Fruit fly (Drosophila melanogaster) whole organism, embryonic: Measurements from ENCODE around the gene GIIIspla2.

ENCODE experiments used
- BtbVII ChIP-seq: fragments of 200-800 bp; sonication (Bioruptor generic); optimal IDR thresholded peaks from 3 replicates; lab custom pipeline; 2017; ENCODE audit warnings: missing biosample characterization, mild to moderate bottlenecking, missing genetic modification characterization
- CG10267 ChIP-seq: fragments of 200-800 bp; sonication (Bioruptor generic); optimal IDR thresholded peaks from 2 replicates; lab custom pipeline; 2018; ENCODE audit warnings: missing biosample characterization, mild to moderate bottlenecking, missing genetic modification characterization, moderate library complexity
- CG10543 ChIP-seq: fragments of 200-800 bp; sonication (Bioruptor generic); optimal IDR thresholded peaks from 3 replicates; lab custom pipeline; 2017; ENCODE audit warnings: missing biosample characterization, mild to moderate bottlenecking, missing genetic modification characterization, moderate library complexity
- CG11398 ChIP-seq: fragments of 200-800 bp; sonication (Bioruptor generic); optimal IDR thresholded peaks from 2 replicates; lab custom pipeline; 2016; ENCODE audit warnings: missing biosample characterization, missing genetic modification characterization
- CG13287 ChIP-seq: fragments of 200-800 bp; sonication (Bioruptor generic); IDR thresholded peaks from 2 replicates; pipeline ENCODE4 v1.3.6; 2022; ENCODE audit warnings: missing biosample characterization, missing genetic modification characterization; ENCODE audit not compliant: partially characterized antibody
- CG14860 ChIP-seq: fragments of 200-800 bp; sonication (Bioruptor generic); IDR thresholded peaks from 3 replicates; pipeline ENCODE4 v1.3.6; 2022; ENCODE audit warnings: missing biosample characterization, missing genetic modification characterization; ENCODE audit not compliant: partially characterized antibody
- CG14965 ChIP-seq: fragments of 200-800 bp; sonication (Bioruptor generic); optimal IDR thresholded peaks from 2 replicates; lab custom pipeline; 2016; ENCODE audit warnings: missing biosample characterization, missing genetic modification characterization, borderline replicate concordance
- CG16813 ChIP-seq: fragments of 200-800 bp; sonication (Bioruptor generic); IDR thresholded peaks from 3 replicates; pipeline ENCODE4 v1.3.6; 2022; ENCODE audit warnings: missing biosample characterization, missing genetic modification characterization; ENCODE audit not compliant: partially characterized antibody
- CG34376 ChIP-seq: fragments of 200-800 bp; sonication (Bioruptor generic); optimal IDR thresholded peaks from 2 replicates; lab custom pipeline; 2018; ENCODE audit warnings: missing biosample characterization, mild to moderate bottlenecking, missing genetic modification characterization
- CG3726 ChIP-seq: fragments of 200-800 bp; sonication (Bioruptor generic); IDR thresholded peaks from 3 replicates; pipeline ENCODE4, ENCODE4 v1.3.6; 2022; ENCODE audit warnings: missing biosample characterization, missing genetic modification characterization
- CG3838 ChIP-seq: fragments of 200-800 bp; sonication (Bioruptor generic); optimal IDR thresholded peaks from 3 replicates; lab custom pipeline; 2016; ENCODE audit warnings: missing biosample characterization, missing genetic modification characterization
- CG4404 ChIP-seq: fragments of 200-800 bp; sonication (Bioruptor generic); IDR thresholded peaks from 2 replicates; pipeline ENCODE4 v1.3.6; 2022; ENCODE audit warnings: missing biosample characterization, missing genetic modification characterization
- CG6791 ChIP-seq: fragments of 200-800 bp; sonication (Bioruptor generic); IDR thresholded peaks from 3 replicates; pipeline ENCODE4 v1.3.6; 2022; ENCODE audit warnings: missing biosample characterization, missing genetic modification characterization; ENCODE audit not compliant: partially characterized antibody
- CG7745 ChIP-seq: fragments of 200-800 bp; sonication (Bioruptor generic); optimal IDR thresholded peaks from 2 replicates; lab custom pipeline; 2018; ENCODE audit warnings: missing biosample characterization, mild to moderate bottlenecking, missing genetic modification characterization, moderate library complexity
- Dfd ChIP-seq, 2 experiments: fragments of >200 bp; optimal IDR thresholded peaks; 2 replicates each; lab custom pipeline; 2017; ENCODE audit warnings: missing biosample characterization in 2 of 2, missing genetic modification characterization in 2 of 2
- Doc3 ChIP-seq: fragments of 200-800 bp; sonication (Bioruptor generic); IDR thresholded peaks from 3 replicates; pipeline ENCODE4 v1.3.6; 2022; ENCODE audit warnings: missing biosample characterization, missing genetic modification characterization; ENCODE audit not compliant: partially characterized antibody
- Max ChIP-seq: fragments of 200-800 bp; sonication (Bioruptor generic); optimal IDR thresholded peaks from 2 replicates; lab custom pipeline; 2016; ENCODE audit warnings: missing biosample characterization, mild to moderate bottlenecking, missing genetic modification characterization
- Myb ChIP-seq: fragments of 200-800 bp; sonication (Bioruptor generic); optimal IDR thresholded peaks from 2 replicates; lab custom pipeline; 2016; ENCODE audit warnings: missing biosample characterization, missing genetic modification characterization
- Poxn ChIP-seq: fragments of 200-800 bp; sonication (Bioruptor generic); IDR thresholded peaks from 2 replicates; pipeline ENCODE4 v1.3.6; 2022; ENCODE audit warnings: missing biosample characterization, missing genetic modification characterization
- Ssrp ChIP-seq: fragments of 200-800 bp; sonication (Bioruptor generic); optimal IDR thresholded peaks from 2 replicates; lab custom pipeline; 2018; ENCODE audit warnings: missing biosample characterization, mild to moderate bottlenecking, missing genetic modification characterization, moderate library complexity
- Usf ChIP-seq: fragments of 200-800 bp; sonication (Bioruptor generic); optimal IDR thresholded peaks from 2 replicates; lab custom pipeline; 2017; ENCODE audit warnings: missing genotype, missing biosample characterization, missing genetic modification characterization
- amos ChIP-seq: fragments of 200-800 bp; sonication (Bioruptor generic); IDR thresholded peaks from 2 replicates; pipeline ENCODE4 v1.3.6; 2022; ENCODE audit warnings: missing biosample characterization, missing genetic modification characterization; ENCODE audit not compliant: partially characterized antibody
- chif ChIP-seq, 2 experiments: fragments of 200-800 bp; sonication (Bioruptor generic); optimal IDR thresholded peaks; 3 replicates each; lab custom pipeline; 2016; ENCODE audit warnings: missing biosample characterization in 2 of 2, missing genetic modification characterization in 2 of 2
- disco-r ChIP-seq: fragments of 200-800 bp; sonication (Bioruptor generic); optimal IDR thresholded peaks from 2 replicates; lab custom pipeline; 2016; ENCODE audit warnings: missing biosample characterization, missing genetic modification characterization
- exex ChIP-seq: fragments of 200-800 bp; sonication (Bioruptor generic); optimal IDR thresholded peaks from 4 replicates; lab custom pipeline; 2018; ENCODE audit warnings: missing biosample characterization, mild to moderate bottlenecking, missing genetic modification characterization, moderate library complexity
- gcm2 ChIP-seq: fragments of 200-800 bp; sonication (Bioruptor generic); optimal IDR thresholded peaks from 2 replicates; lab custom pipeline; 2016; ENCODE audit warnings: missing biosample characterization, missing genetic modification characterization
- jigr1 ChIP-seq: fragments of 200-800 bp; sonication (Bioruptor generic); IDR thresholded peaks from 3 replicates; pipeline ENCODE4 v1.3.6; 2022; ENCODE audit warnings: missing biosample characterization, missing genetic modification characterization
- lab ChIP-seq: fragments of 200-800 bp; sonication (Bioruptor generic); optimal IDR thresholded peaks from 3 replicates; lab custom pipeline; 2017; ENCODE audit warnings: missing biosample characterization, missing genetic modification characterization, mild to moderate bottlenecking, moderate library complexity, missing genetic modification reagents
- mirr ChIP-seq: fragments of 200-800 bp; sonication (Bioruptor generic); optimal IDR thresholded peaks from 3 replicates; lab custom pipeline; 2018; ENCODE audit warnings: missing biosample characterization, mild to moderate bottlenecking, missing genetic modification characterization
- nerfin-1 ChIP-seq: fragments of 200-800 bp; sonication (Bioruptor generic); optimal IDR thresholded peaks from 3 replicates; lab custom pipeline; 2019; ENCODE audit warnings: missing biosample characterization, mild to moderate bottlenecking, missing genetic modification characterization, moderate library complexity
- nerfin-2 ChIP-seq: fragments of 200-800 bp; sonication (Bioruptor generic); IDR thresholded peaks from 2 replicates; pipeline ENCODE4 v1.3.6; 2022; ENCODE audit warnings: missing biosample characterization, missing genetic modification characterization; ENCODE audit not compliant: partially characterized antibody
- sens ChIP-seq: fragments of 200-800 bp; sonication (Bioruptor generic); peaks from one replicate; lab custom pipeline; 2016; ENCODE audit warnings: missing biosample characterization, missing genetic modification characterization
- stwl ChIP-seq: fragments of 200-800 bp; sonication (Bioruptor generic); optimal IDR thresholded peaks from 3 replicates; lab custom pipeline; 2018; ENCODE audit warnings: missing biosample characterization, mild to moderate bottlenecking, missing genetic modification characterization, moderate library complexity
- sug ChIP-seq: fragments of 200-800 bp; optimal IDR thresholded peaks from 2 replicates; lab custom pipeline; 2019; ENCODE audit warnings: missing biosample characterization, mild to moderate bottlenecking, missing genetic modification characterization, moderate library complexity

GIIIspla2 gene

dm6 chrX:8131693-8132313, 25.6 kb upstream of the GIIIspla2 start, which contains the start of gene CG10958 (continued):
- TF ChIP-seq Max (GFP tag; lab: Kevin White, UChicago): peak; percentile 53
- peak in 1 of 2 experiments; percentile 13 for TF ChIP-seq chif (GFP tag; optimal IDR thresholded peaks at IDR 0.05; lab: Kevin White, UChicago)
- TF ChIP-seq Usf (GFP tag; lab: Kevin White, UChicago): no peak
- TF ChIP-seq CG3726 (GFP tag; lab: Robert Waterston, UW): no peak

dm6 chrX:8135420-8135874, 22.0 kb upstream of the GIIIspla2 start, which contains the start of the genes cyr and CG2120:
Gene cyr (minus strand): TSS chrX:8135713.
Gene CG2120 (plus strand): TSS chrX:8135824.
- TF ChIP-seq CG3838 (no peak), CG7745 (tag; lab: Kevin White, UChicago) (no peak), sens (GFP tag; lab: Kevin White, UChicago) (peak; percentile 13), CG10543 (GFP tag; lab: Kevin White, UChicago) (peak; percentile 14), exex (tag; lab: Kevin White, UChicago) (peak; percentile 74), sug (tag; lab: Kevin White, UChicago) (peak; percentile 68), nerfin-2 (no peak), BtbVII (GFP tag; lab: Kevin White, UChicago) (no peak), nerfin-1 (tag; lab: Kevin White, UChicago) (no peak), jigr1 (GFP tag; lab: Robert Waterston, UW) (no peak), gcm2 (no peak), mirr (GFP tag; lab: Kevin White, UChicago) (peak; percentile 17), CG14965 (GFP tag; lab: Kevin White, UChicago) (no peak), Myb (GFP tag; lab: Kevin White, UChicago) (no peak), disco-r (GFP tag; lab: Kevin White, UChicago) (no peak), CG4404 (GFP tag; lab: Robert Waterston, UW) (no peak), Poxn (no peak), CG34376 (GFP tag; lab: Kevin White, UChicago) (peak; percentile 56), lab (GFP tag; lab: Kevin White, UChicago) (peak; percentile 10)

- TF ChIP-seq amos (GFP tag; lab: Robert Waterston, UW) (0 out of 2 replicates have a peak, but pooled peaks have one; percentile 10), Doc3 (GFP tag; lab: Robert Waterston, UW) (0 out of 3 replicates have a peak, but pooled peaks have one; percentile 26), Dfd (GFP tag; optimal IDR thresholded peaks at IDR 0.05; lab: Kevin White, UChicago) (no peak), CG10267 (tag; lab: Kevin White, UChicago) (peak; percentile 21), CG13287 (GFP tag; lab: Robert Waterston, UW) (peak; percentile 45; the same call in 1 of the 2 replicates), CG11398 (GFP tag; lab: Kevin White, UChicago) (no peak), jigr1 (GFP tag; lab: Robert Waterston, UW) (no peak), CG6791 (GFP tag; lab: Robert Waterston, UW) (peak; percentile 45; the same call in 1 of the 3 replicates), Ssrp (no peak), CG14860 (0 out of 3 replicates have a peak, but pooled peaks have one; percentile 31), stwl (tag; lab: Kevin White, UChicago) (peak; percentile 98), CG16813 (GFP tag; lab: Robert Waterston, UW) (peak; percentile 17; the same call in 1 of the 3 replicates)
Measured at dm6 chrX:8137285-8137684, 20.1 kb upstream of the GIIIspla2 start.
